Fruit fly (Drosophila melanogaster): ENCODE results near the gene CG12517.
A peak's percentile ranks its signal among the peaks of the same experiment; 100 is the strongest.

The CG12517 gene

dm6 chr2L:10856328-10856942 lies 13.5 kb upstream of the CG12517 start, which contains the start of gene Dnz1 (continued):
- peak; percentile 16 for TF ChIP-seq CG4328 (GFP tag; optimal IDR thresholded peaks at IDR 0.05)
- TF ChIP-seq Six4 (GFP tag; optimal IDR thresholded peaks at IDR 0.05): peak; percentile 43
- TF ChIP-seq Ravus (GFP tag; IDR thresholded peaks at IDR 0.05): no peak
- peak; percentile 40 for TF ChIP-seq YL-1 (GFP tag; optimal IDR thresholded peaks at IDR 0.05)
- TF ChIP-seq CG3838 (GFP tag; optimal IDR thresholded peaks at IDR 0.05): no peak
- TF ChIP-seq CG17186 (GFP tag; optimal IDR thresholded peaks at IDR 0.05): no peak
- no peak; the same call in 2 of the 3 replicates for TF ChIP-seq CG11560 (tag; IDR thresholded peaks at IDR 0.05)
- TF ChIP-seq CG16815 (GFP tag; optimal IDR thresholded peaks at IDR 0.05): no peak
- TF ChIP-seq CG10654 (GFP tag; optimal IDR thresholded peaks at IDR 0.05): peak; percentile 26
- TF ChIP-seq Meics (GFP tag; optimal IDR thresholded peaks at IDR 0.05): peak; percentile 53
- no peak for TF ChIP-seq Stat92E (GFP tag; optimal IDR thresholded peaks at IDR 0.05)
- TF ChIP-seq run (tag; optimal IDR thresholded peaks at IDR 0.05): no peak
- TF ChIP-seq CG15073 (GFP tag; optimal IDR thresholded peaks at IDR 0.05): no peak
- no peak for TF ChIP-seq odd (GFP tag; optimal IDR thresholded peaks at IDR 0.05)
- no peak for TF ChIP-seq tll (GFP tag; optimal IDR thresholded peaks at IDR 0.05)
- TF ChIP-seq MBD-R2 (GFP tag; IDR thresholded peaks at IDR 0.05): peak; percentile 67
- peak; percentile 81 for TF ChIP-seq sob (GFP tag; IDR thresholded peaks at IDR 0.05)
- no peak for TF ChIP-seq Mad (GFP tag; optimal IDR thresholded peaks at IDR 0.05)
- no peak; the same call in 2 of the 3 replicates for TF ChIP-seq gce (GFP tag; IDR thresholded peaks at IDR 0.05)
- TF ChIP-seq nmo (GFP tag; optimal IDR thresholded peaks at IDR 0.05): peak; percentile 56
- no peak for TF ChIP-seq CG18619 (GFP tag; optimal IDR thresholded peaks at IDR 0.05)
- peak; percentile 35 for TF ChIP-seq CG8924 (tag; optimal IDR thresholded peaks at IDR 0.05)
- no peak for TF ChIP-seq CG9876 (GFP tag; optimal IDR thresholded peaks at IDR 0.05)
- no peak for TF ChIP-seq Neu2 (GFP tag; optimal IDR thresholded peaks at IDR 0.05; ENCODE audit: borderline replicate concordance)
- TF ChIP-seq Hmr (GFP tag; optimal IDR thresholded peaks at IDR 0.05): peak; percentile 61
- no peak for TF ChIP-seq CG12236 (GFP tag; optimal IDR thresholded peaks at IDR 0.05)
- TF ChIP-seq fd64A (GFP tag; optimal IDR thresholded peaks at IDR 0.05): no peak
- TF ChIP-seq z (GFP tag; IDR thresholded peaks at IDR 0.05): no peak
- peak; percentile 14 for TF ChIP-seq CG5180 (GFP tag; optimal IDR thresholded peaks at IDR 0.05)
- TF ChIP-seq CTCF (GFP tag; optimal IDR thresholded peaks at IDR 0.05): no peak
- TF ChIP-seq Doc3 (GFP tag; IDR thresholded peaks at IDR 0.05; ENCODE audit: partially characterized antibody): no peak
- no peak for TF ChIP-seq CG31365 (tag; optimal IDR thresholded peaks at IDR 0.05)
- no peak for TF ChIP-seq Atf-2 (GFP tag; optimal IDR thresholded peaks at IDR 0.05)
- no peak for TF ChIP-seq B-H2 (GFP tag; optimal IDR thresholded peaks at IDR 0.05)
- peak; percentile 28 for TF ChIP-seq fu2 (GFP tag; optimal IDR thresholded peaks at IDR 0.05)
- TF ChIP-seq scrt (GFP tag; optimal IDR thresholded peaks at IDR 0.05): peak; percentile 27
- TF ChIP-seq CG13894 (tag; optimal IDR thresholded peaks at IDR 0.05): peak; percentile 39
- no peak for TF ChIP-seq Spps (tag; optimal IDR thresholded peaks at IDR 0.05)
- TF ChIP-seq ase (GFP tag; IDR thresholded peaks at IDR 0.05): no peak
- TF ChIP-seq HLH3B (GFP tag; IDR thresholded peaks at IDR 0.05): peak; percentile 35; the same call in 1 of the 2 replicates
- TF ChIP-seq inv (GFP tag; IDR thresholded peaks at IDR 0.05; ENCODE audit: partially characterized antibody): no peak
- peak; percentile 43 for TF ChIP-seq CG14710 (tag; optimal IDR thresholded peaks at IDR 0.05)
- peak; percentile 35 for TF ChIP-seq Deaf1 (tag; optimal IDR thresholded peaks at IDR 0.05)
- TF ChIP-seq CG10543 (GFP tag; optimal IDR thresholded peaks at IDR 0.05): peak; percentile 8
- no peak for TF ChIP-seq fru (optimal IDR thresholded peaks at IDR 0.05)
- no peak; the same call in 1 of the 2 replicates for TF ChIP-seq ap (GFP tag; IDR thresholded peaks at IDR 0.05)
- no peak for TF ChIP-seq CG14860 (GFP tag; IDR thresholded peaks at IDR 0.05; ENCODE audit: partially characterized antibody)
- TF ChIP-seq bab2 (GFP tag; optimal IDR thresholded peaks at IDR 0.05): peak; percentile 46
- peak; percentile 49 for TF ChIP-seq CG12659 (GFP tag; optimal IDR thresholded peaks at IDR 0.05)
- no peak for TF ChIP-seq pita (GFP tag; optimal IDR thresholded peaks at IDR 0.05)

Data from whole organism, embryonic.